Worm (Caenorhabditis elegans): ENCODE data around the gene srt-47.

The srt-47 gene

DNA sequence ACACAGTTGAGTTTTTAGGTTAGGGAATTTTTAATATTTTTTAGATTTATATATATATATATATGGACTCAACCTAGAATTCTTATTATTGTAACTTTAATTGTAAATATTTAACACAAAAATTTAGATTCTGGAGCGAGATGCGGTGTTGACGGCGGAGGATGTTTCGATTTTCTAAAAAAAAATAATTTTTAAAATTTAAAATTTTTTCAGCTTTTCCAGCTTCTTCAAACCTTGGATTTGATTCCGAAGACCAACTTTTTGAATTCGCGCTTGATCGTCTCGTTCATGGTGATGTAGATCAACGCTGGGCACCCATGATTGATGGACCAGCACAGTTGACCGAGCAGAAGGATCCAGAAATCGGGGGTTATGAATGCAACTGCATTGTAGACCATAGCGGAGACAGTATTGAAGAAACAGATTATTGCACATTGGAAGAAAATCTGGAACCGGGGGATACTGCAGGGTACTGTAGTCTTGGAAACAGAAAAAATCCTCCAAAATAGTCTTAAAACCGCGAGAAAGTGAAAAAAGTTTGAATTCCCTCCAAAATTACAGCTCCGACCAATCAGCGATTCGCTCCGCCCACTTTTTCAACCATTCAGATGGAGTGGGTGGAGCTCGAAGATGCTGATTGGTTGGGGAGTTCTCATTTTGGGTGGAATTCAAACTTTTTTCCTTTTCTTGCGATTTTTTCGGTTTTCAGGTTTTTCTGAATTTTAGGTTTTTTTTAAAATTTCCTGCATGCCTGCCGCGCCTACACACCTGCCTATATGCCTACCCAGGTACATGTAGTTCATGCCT, 3.7 kb downstream of the srt-47 start:
- no peak for TF ChIP-seq ztf-29 (GFP tag; IDR thresholded peaks at IDR 0.05)
- no peak for TF ChIP-seq ztf-23 (GFP tag; IDR thresholded peaks at IDR 0.05)
- no peak for TF ChIP-seq ref-1 (GFP tag; conservative IDR thresholded peaks at IDR 0.05)
- 0 out of 2 replicates have a peak, but pooled peaks have one; percentile 29 for TF ChIP-seq klf-2 (GFP tag; conservative IDR thresholded peaks at IDR 0.05)
- no peak for TF ChIP-seq cog-1 (tag; optimal IDR thresholded peaks at IDR 0.05)
- no peak for TF ChIP-seq med-1 (GFP tag; optimal IDR thresholded peaks at IDR 0.05; ENCODE audit: insufficient read depth)
- TF ChIP-seq flt-1 (GFP tag; IDR thresholded peaks at IDR 0.05), result peak; percentile 37; the same call in 1 of the 2 replicates
- no peak for TF ChIP-seq T22C8.4 (GFP tag; IDR thresholded peaks at IDR 0.05)

DNA sequence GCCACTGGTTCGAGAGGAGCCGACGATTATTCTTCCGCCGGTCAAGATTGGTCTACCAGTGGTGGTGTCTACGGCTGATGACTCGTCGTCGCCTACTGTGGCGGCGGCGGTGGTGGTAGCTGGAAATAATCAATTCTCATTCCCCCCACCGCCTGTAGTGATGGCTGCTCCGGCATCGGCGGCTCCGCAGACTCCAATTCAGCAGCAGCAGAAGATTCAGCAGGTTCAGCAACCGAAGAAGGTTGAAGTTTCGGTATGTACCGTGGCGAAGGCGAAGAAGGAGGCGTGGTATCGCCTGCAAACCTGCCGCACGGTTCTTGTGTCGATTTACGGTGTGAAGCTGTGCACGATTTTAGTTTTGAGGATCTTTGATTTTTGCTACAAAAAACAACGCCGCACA, 7.0 kb downstream of the srt-47 start:
- TF ChIP-seq T22C8.4 (GFP tag; IDR thresholded peaks at IDR 0.05), result no peak
- no peak for TF ChIP-seq tab-1 (GFP tag; IDR thresholded peaks at IDR 0.05)
- no peak for TF ChIP-seq med-1 (GFP tag; optimal IDR thresholded peaks at IDR 0.05; ENCODE audit: insufficient read depth)
- TF ChIP-seq cog-1 (tag; optimal IDR thresholded peaks at IDR 0.05), result no peak
- TF ChIP-seq ref-1 (GFP tag; conservative IDR thresholded peaks at IDR 0.05), result no peak
- TF ChIP-seq ztf-29 (GFP tag; IDR thresholded peaks at IDR 0.05), result no peak
- no peak for TF ChIP-seq klf-2 (GFP tag; conservative IDR thresholded peaks at IDR 0.05)
- no peak for TF ChIP-seq ztf-23 (GFP tag; IDR thresholded peaks at IDR 0.05)
- TF ChIP-seq flt-1 (GFP tag; IDR thresholded peaks at IDR 0.05), result no peak

DNA sequence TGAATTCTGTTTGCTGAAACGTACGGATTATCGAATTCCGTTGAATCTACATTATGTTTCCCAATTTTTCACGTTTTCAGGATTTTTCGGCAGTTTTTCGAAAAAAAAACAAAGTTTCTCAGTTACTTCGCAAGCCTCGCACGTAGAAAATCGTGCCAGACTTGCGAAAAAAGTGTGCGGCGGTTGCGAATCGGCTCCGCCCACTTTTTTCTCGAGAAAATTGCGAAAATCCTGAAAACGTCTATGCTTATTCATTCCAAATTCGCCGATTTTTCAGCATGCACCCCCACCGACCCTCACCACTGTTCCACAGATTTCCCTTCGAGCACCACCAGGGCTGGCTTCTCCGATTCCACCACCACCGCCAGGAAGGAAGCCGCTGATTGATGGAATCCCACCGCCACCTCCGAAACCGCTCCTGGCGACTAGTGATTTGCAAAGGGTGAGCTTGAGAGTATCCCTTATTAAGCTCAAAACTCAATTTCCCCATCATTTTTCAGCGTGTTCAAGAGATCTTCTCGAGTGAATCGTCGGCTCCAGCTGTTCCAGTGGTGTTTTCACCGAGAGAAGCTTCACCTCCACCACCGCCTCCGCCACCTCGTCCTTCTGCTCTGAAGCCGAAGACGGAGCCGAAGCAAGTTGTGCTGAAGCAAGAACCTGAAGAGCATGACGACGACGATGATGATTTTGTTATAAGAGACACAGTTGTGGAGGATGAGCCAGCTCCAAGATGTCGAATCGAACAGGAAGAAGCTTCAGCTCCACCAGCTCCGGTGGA, 10.8 kb downstream of the srt-47 start:
- TF ChIP-seq flt-1 (GFP tag; IDR thresholded peaks at IDR 0.05), result no peak
- no peak for TF ChIP-seq T22C8.4 (GFP tag; IDR thresholded peaks at IDR 0.05)
- TF ChIP-seq klf-2 (GFP tag; conservative IDR thresholded peaks at IDR 0.05), result no peak
- no peak for TF ChIP-seq cog-1 (tag; optimal IDR thresholded peaks at IDR 0.05)
- no peak for TF ChIP-seq ref-1 (GFP tag; conservative IDR thresholded peaks at IDR 0.05)
- no peak for TF ChIP-seq ztf-29 (GFP tag; IDR thresholded peaks at IDR 0.05)
- TF ChIP-seq ztf-23 (GFP tag; IDR thresholded peaks at IDR 0.05), result no peak
- TF ChIP-seq med-1 (GFP tag; optimal IDR thresholded peaks at IDR 0.05; ENCODE audit: insufficient read depth), result no peak
- no peak for TF ChIP-seq tab-1 (GFP tag; IDR thresholded peaks at IDR 0.05)

DNA sequence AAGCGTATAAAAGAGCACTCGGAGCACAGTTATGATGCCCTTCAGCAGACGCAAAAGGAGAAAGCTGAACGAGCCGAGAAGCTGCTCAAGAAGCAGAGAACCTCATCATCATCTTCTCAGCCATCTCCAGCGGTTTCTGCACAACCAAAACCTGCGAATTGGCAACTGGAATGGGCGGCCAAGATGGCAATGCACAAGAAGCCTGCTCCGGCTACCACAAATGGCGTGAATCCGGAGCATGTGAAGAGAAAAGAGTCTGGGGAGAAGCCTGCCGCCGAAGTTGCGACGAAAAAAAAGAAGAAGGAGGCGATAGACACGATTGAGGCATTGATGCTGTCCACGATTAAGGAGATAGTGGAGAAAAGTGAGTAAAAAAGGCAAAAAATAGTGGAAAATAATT, 12.0 kb downstream of the srt-47 start:
- no peak for TF ChIP-seq tab-1 (GFP tag; IDR thresholded peaks at IDR 0.05)
- TF ChIP-seq flt-1 (GFP tag; IDR thresholded peaks at IDR 0.05), result no peak
- TF ChIP-seq ref-1 (GFP tag; conservative IDR thresholded peaks at IDR 0.05), result no peak
- TF ChIP-seq ztf-29 (GFP tag; IDR thresholded peaks at IDR 0.05), result no peak
- no peak for TF ChIP-seq cog-1 (tag; optimal IDR thresholded peaks at IDR 0.05)
- TF ChIP-seq klf-2 (GFP tag; conservative IDR thresholded peaks at IDR 0.05), result no peak
- no peak for TF ChIP-seq ztf-23 (GFP tag; IDR thresholded peaks at IDR 0.05)
- no peak for TF ChIP-seq med-1 (GFP tag; optimal IDR thresholded peaks at IDR 0.05; ENCODE audit: insufficient read depth)
- TF ChIP-seq T22C8.4 (GFP tag; IDR thresholded peaks at IDR 0.05), result no peak

DNA sequence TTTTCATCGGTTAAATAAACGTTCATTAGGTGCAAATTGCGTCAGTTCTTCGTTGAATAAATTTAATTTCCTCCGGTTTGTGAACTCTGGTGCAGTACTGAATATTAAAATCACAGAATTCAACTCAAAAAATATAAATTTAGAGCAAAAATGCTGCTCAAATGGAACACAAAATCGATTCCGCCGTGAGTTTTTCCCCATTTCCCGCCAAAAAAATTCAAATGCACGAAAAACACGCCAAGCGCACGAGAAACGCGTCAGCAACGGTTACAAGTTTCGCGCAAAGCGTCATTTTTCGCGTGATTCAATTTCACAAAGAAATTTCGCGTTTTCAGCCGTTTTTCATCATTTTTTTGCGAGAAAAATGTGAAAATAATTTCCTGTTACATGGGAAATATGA, 13.7 kb downstream of the srt-47 start, which contains the start of gene hrpu-1:
hrpu-1 (plus strand) TSS at position 140 of the 400 bp plus-strand sequence.
- peak; percentile 27 for TF ChIP-seq cog-1 (tag; optimal IDR thresholded peaks at IDR 0.05)
- no peak for TF ChIP-seq ref-1 (GFP tag; conservative IDR thresholded peaks at IDR 0.05)
- TF ChIP-seq flt-1 (GFP tag; IDR thresholded peaks at IDR 0.05), result no peak
- no peak for TF ChIP-seq ztf-29 (GFP tag; IDR thresholded peaks at IDR 0.05)
- TF ChIP-seq med-1 (GFP tag; optimal IDR thresholded peaks at IDR 0.05; ENCODE audit: insufficient read depth), result no peak
- TF ChIP-seq tab-1 (GFP tag; IDR thresholded peaks at IDR 0.05), result no peak
- no peak for TF ChIP-seq klf-2 (GFP tag; conservative IDR thresholded peaks at IDR 0.05)

DNA sequence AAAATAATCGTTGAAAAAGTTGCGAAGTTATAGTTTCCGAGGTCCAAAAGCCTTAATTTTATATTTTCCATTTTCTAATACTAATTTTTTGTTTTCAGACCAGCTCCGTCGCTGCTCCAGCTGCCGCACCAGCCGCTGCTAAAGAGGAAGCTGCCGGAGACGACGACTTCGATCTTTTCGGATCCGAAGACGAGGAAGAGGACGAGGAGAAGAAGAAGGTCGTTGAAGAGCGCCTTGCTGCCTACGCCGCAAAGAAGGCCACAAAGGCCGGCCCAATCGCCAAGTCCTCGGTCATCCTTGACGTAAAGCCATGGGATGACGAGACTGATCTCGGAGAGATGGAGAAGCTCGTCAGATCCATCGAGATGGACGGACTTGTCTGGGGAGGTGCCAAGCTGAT, 14.3 kb downstream of the srt-47 start:
- peak; percentile 25; the same call in 1 of the 2 replicates for TF ChIP-seq tab-1 (GFP tag; IDR thresholded peaks at IDR 0.05)
- no peak for TF ChIP-seq ref-1 (GFP tag; conservative IDR thresholded peaks at IDR 0.05)

DNA sequence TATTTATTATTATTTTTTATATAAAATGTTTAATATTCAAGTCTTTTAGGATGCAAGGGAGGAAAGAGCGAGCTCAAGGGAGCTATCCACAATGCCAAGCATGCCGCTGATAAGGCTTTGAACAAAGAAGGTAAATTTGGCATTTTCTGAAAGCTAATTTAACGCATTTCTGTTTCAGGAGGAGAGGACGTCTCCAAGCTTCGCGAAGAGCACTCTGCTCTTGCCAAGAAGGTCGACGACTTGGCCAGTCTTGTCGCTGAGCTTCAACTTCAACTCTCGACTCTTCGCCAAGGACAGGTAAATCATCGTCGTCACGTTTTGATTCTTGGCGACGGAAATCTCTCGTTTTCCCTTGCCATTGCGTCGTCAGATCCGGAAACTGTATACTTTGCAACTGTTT, 15.7 kb downstream of the srt-47 start:
- TF ChIP-seq flt-1 (GFP tag; IDR thresholded peaks at IDR 0.05) (no peak), ztf-29 (GFP tag; IDR thresholded peaks at IDR 0.05) (no peak), T22C8.4 (GFP tag; IDR thresholded peaks at IDR 0.05) (no peak), cog-1 (tag; optimal IDR thresholded peaks at IDR 0.05) (no peak), med-1 (GFP tag; optimal IDR thresholded peaks at IDR 0.05; ENCODE audit: insufficient read depth) (no peak), ztf-23 (GFP tag; IDR thresholded peaks at IDR 0.05) (no peak), tab-1 (GFP tag; IDR thresholded peaks at IDR 0.05) (no peak), klf-2 (GFP tag; conservative IDR thresholded peaks at IDR 0.05) (no peak), ref-1 (GFP tag; conservative IDR thresholded peaks at IDR 0.05) (no peak)

DNA sequence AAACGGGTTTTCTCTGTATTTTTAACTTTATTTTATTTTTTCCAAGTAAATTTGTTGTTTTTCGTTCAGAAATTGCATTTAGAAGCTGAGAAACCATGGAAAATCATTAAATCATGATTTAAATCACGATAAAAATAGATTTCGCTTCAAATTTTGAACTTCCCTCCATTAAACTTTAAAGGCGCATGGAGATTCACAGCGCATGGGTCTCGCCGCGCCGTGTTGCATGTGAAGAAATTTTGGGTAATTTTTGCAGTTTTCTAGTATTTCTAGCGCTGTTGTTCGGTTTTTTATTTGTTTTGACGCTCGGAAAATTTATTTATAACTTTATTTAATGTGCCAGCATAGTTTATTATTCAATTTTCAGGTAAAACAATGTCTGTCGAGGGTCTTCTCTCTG, 16.2 kb downstream of the srt-47 start, which contains the start of gene eef-1B.2:
eef-1B.2 (plus strand) TSS at position 358 of the 400 bp plus-strand sequence.
- no peak for TF ChIP-seq ztf-29 (GFP tag; IDR thresholded peaks at IDR 0.05)
- no peak for TF ChIP-seq klf-2 (GFP tag; conservative IDR thresholded peaks at IDR 0.05)
- no peak for TF ChIP-seq cog-1 (tag; optimal IDR thresholded peaks at IDR 0.05)

DNA sequence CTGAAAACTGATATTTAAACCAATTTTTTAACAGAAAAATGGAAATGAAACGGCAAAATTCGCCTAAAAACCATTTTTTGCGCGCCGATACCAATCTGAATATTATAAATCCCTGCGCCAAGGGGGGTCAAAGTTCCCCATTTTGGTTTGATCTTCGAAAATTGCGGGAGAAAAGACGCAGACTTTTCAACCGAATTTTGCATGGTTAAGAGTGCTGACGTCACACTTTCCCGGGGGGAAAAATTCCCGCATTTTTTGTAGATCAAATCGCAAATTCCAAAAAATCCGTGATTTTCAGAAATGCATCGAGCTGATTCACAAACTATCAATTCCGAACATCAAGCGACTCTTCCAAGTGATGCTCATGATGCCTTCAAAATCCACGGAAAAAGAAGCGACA, 23.6 kb downstream of the srt-47 start:
- no peak for TF ChIP-seq flt-1 (GFP tag; IDR thresholded peaks at IDR 0.05)
- no peak for TF ChIP-seq tab-1 (GFP tag; IDR thresholded peaks at IDR 0.05)
- TF ChIP-seq ztf-23 (GFP tag; IDR thresholded peaks at IDR 0.05), result no peak
- no peak for TF ChIP-seq klf-2 (GFP tag; conservative IDR thresholded peaks at IDR 0.05)

DNA sequence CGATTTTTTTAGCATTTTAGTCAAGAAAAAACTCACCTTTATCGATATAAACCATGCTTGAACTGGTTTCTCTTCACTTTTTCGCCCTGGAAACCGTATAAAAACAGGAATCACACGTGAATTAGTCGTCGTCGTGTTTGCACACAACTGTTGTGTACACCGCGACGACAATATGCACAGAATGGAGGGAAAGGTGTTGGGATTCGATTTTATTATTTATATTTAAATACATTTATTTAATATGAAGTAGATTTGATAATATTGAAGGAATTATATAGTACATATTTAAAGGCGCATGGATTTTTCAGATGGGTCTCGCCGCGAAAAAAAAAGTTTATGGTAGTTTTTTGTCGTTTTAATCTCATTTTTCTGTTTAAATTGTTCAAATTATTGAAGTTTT, 24.3 kb downstream of the srt-47 start, which contains the start of gene Y41E3.8:
Y41E3.8 (minus strand) TSS at position 88 of the 400 bp plus-strand sequence.
- TF ChIP-seq flt-1 (GFP tag; IDR thresholded peaks at IDR 0.05) (no peak), tab-1 (GFP tag; IDR thresholded peaks at IDR 0.05) (no peak), klf-2 (GFP tag; conservative IDR thresholded peaks at IDR 0.05) (no peak), ref-1 (GFP tag; conservative IDR thresholded peaks at IDR 0.05) (no peak), cog-1 (tag; optimal IDR thresholded peaks at IDR 0.05) (no peak), T22C8.4 (GFP tag; IDR thresholded peaks at IDR 0.05) (no peak), med-1 (GFP tag; optimal IDR thresholded peaks at IDR 0.05; ENCODE audit: insufficient read depth) (no peak), ztf-29 (GFP tag; IDR thresholded peaks at IDR 0.05) (no peak), ztf-23 (GFP tag; IDR thresholded peaks at IDR 0.05) (no peak)
